Fruit fly (Drosophila melanogaster) S2 (cell line): ENCODE data around the gene CG32295.

ENCODE experiments used
- CG8478 ChIP-seq: fragments of >200 bp; optimal IDR thresholded peaks from 2 replicates; lab custom pipeline; 2018
- CTCF ChIP-seq, 2 experiments: fragments of >200 bp; optimal IDR thresholded peaks; 2 replicates each; lab custom pipeline; 2018

Gene CG32295

DNA sequence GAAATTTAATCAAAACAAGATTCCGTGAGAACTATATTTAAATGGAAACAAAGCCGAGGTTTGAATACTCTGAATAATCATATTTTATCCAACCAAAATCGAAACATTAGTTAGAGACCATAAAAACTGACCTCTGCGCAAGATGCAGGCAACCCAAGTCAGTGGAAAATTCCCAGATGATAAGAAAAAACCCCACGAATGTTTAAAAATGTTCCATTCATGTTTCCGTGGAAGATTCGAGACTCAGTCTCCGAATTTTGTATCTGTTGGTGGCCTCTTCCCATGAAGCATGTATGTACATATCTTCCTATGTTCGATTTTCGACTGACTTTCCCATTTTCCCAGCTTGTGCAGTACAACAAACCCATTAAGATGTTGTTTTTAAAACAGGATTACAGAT lies 22.0 kb downstream of the CG32295 start:
- TF ChIP-seq CG8478 (lab: Kevin White, UChicago) (no peak), CTCF (optimal IDR thresholded peaks at IDR 0.05; lab: Kevin White, UChicago) (no peak)

dm6 chr3L:2504031-2504615 lies 22.6 kb downstream of the CG32295 start:
- TF ChIP-seq CG8478 (lab: Kevin White, UChicago) = no peak
- no peak for TF ChIP-seq CTCF (optimal IDR thresholded peaks at IDR 0.05; lab: Kevin White, UChicago)

DNA sequence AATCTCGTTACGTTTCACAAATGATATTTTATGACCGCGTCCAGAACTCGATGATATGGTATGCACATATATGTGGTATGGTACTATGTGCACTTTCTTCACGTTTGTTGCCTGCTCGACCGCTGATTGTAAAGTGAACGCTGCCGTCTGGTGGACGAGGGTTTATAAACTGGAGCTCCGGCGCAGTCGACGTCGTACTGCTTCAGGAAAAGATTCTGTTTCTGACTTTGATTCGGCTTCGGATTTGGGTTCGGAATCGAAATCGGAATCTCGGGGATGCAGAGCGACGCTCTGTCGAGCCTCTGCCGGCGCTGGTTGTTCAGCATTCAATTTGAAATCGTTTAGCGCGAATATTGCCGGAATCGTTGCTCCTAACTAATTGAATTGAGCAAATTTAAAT lies 23.3 kb downstream of the CG32295 start, which contains the start of gene CG16758:
Gene CG16758 (minus strand): TSS at position 142 of the 400 bp plus-strand sequence.
- no peak for TF ChIP-seq CG8478 (lab: Kevin White, UChicago)
- TF ChIP-seq CTCF (optimal IDR thresholded peaks at IDR 0.05; lab: Kevin White, UChicago) = no peak

- TF ChIP-seq CG8478 (lab: Kevin White, UChicago) (no peak), CTCF (optimal IDR thresholded peaks at IDR 0.05; lab: Kevin White, UChicago) (no peak)
These were observed 25.0 kb downstream of the CG32295 start for dm6 chr3L:2501764-2502163.

DNA sequence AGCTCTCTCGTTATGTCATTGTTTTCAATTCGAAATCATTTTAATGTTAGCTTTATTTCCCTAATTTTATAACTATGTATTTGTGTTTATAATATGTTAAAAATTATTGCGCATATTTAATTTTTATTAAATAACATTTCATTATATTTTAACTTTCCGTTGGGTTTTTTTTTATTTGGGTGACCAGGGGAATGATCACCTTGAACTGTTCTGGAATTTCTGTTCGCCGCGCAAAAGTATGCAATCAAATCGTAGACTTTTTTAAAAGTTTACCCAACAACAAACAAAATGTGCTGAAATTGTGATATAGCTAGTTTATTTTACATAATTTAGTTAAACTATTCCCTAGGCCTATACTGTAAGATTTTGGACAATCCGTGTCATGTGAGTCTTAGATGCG lies 27.7 kb downstream of the CG32295 start:
- no peak for TF ChIP-seq CG8478 (lab: Kevin White, UChicago)
- TF ChIP-seq CTCF (optimal IDR thresholded peaks at IDR 0.05; lab: Kevin White, UChicago) = no peak

- TF ChIP-seq CG8478 (lab: Kevin White, UChicago) (no peak), CTCF (optimal IDR thresholded peaks at IDR 0.05; lab: Kevin White, UChicago) (no peak)
These were observed 32.6 kb downstream of the CG32295 start for dm6 chr3L:2494183-2494541.

DNA sequence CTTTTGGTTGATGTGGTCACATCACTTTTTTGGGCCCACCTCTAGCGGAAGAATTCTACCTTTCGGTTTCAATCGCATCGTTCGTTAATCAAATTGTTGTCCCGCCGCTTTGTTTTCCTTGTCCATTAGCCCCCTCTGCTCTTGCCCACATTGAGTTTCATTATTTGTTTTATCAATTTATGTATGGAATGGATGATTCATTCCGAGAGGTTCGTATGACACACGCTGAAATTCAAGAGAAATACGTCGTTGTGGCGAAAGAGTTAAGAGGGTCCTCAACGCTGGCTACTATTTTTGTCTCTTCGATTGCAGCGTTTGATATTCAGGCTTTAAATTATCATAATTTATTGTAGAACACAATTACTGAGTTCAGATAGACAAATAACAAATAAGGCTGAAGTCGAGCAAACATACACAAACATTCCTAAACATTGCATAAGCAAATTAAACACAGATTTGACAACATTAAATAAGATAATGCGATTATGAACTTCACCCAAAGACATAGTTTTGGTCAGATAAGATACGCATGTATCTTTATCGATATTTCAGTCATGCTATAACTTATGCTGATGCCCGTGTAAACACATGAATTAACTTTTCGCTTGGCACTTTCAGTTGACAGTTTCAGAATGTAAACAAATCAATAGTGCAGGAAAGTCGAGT lies 33.1 kb downstream of the CG32295 start:
- TF ChIP-seq CTCF (optimal IDR thresholded peaks at IDR 0.05; lab: Kevin White, UChicago) (no peak), CG8478 (lab: Kevin White, UChicago) (no peak)

DNA sequence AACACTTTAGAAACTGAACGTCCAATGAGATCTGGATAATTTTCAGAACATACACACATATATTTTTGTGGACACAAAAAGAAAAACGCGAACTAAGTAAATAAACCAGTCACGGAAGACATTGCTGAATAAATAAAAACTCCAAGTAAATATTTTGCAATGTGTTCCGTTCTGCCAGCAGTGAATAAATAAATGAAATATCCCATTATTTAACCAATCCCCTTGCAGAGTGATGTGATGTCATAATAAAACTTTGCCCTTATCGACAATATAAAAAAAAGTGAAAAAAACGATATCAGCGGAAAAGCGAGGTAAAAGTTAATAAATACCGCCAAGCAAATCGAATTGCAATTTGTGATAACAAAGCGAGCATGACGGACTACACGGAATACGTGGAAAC lies 36.0 kb downstream of the CG32295 start:
- peak; percentile 26 for TF ChIP-seq CG8478 (lab: Kevin White, UChicago)
- no peak for TF ChIP-seq CTCF (optimal IDR thresholded peaks at IDR 0.05; lab: Kevin White, UChicago)

dm6 chr3L:2489855-2490254 lies 36.9 kb downstream of the CG32295 start:
- TF ChIP-seq CTCF (optimal IDR thresholded peaks at IDR 0.05; lab: Kevin White, UChicago) (no peak), CG8478 (lab: Kevin White, UChicago) (no peak)

dm6 chr3L:2489438-2489837 lies 37.3 kb downstream of the CG32295 start:
- TF ChIP-seq CG8478 (lab: Kevin White, UChicago) = no peak
- no peak for TF ChIP-seq CTCF (optimal IDR thresholded peaks at IDR 0.05; lab: Kevin White, UChicago)

DNA sequence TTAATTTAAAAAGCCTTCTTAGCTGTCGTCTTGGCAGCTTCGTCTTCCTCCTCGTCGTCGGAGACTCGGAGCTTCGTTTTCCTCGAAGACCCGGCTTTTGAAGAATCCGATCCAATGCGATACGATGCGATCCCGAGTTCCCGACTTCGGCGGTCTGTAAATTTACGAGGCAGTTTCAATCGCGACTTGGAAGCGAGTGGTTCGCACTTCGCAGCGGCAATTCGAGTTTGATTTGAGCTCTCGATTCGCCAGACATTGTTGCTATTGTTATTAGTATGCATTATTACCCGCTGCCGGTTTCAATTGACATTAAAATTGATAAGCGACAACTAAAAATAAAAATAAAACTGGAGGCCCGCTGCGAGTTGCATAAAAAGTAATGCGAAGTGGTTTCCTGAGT lies 38.1 kb downstream of the CG32295 start, which contains the start of gene CG1146:
Gene CG1146 (plus strand): TSS at position 171 of the 400 bp plus-strand sequence.
- no peak for TF ChIP-seq CTCF (optimal IDR thresholded peaks at IDR 0.05; lab: Kevin White, UChicago)

dm6 chr3L:2487248-2487647 lies 39.5 kb downstream of the CG32295 start:
- no peak for TF ChIP-seq CTCF (optimal IDR thresholded peaks at IDR 0.05; lab: Kevin White, UChicago)
- TF ChIP-seq CG8478 (lab: Kevin White, UChicago) = no peak

dm6 chr3L:2486493-2486892 lies 40.3 kb downstream of the CG32295 start:
- TF ChIP-seq CG8478 (lab: Kevin White, UChicago) = no peak
- no peak for TF ChIP-seq CTCF (optimal IDR thresholded peaks at IDR 0.05; lab: Kevin White, UChicago)

dm6 chr3L:2485331-2486115 lies 41.2 kb downstream of the CG32295 start:
- TF ChIP-seq CG8478 (lab: Kevin White, UChicago) (no peak), CTCF (optimal IDR thresholded peaks at IDR 0.05; lab: Kevin White, UChicago) (peak; percentile 58 to 70)

DNA sequence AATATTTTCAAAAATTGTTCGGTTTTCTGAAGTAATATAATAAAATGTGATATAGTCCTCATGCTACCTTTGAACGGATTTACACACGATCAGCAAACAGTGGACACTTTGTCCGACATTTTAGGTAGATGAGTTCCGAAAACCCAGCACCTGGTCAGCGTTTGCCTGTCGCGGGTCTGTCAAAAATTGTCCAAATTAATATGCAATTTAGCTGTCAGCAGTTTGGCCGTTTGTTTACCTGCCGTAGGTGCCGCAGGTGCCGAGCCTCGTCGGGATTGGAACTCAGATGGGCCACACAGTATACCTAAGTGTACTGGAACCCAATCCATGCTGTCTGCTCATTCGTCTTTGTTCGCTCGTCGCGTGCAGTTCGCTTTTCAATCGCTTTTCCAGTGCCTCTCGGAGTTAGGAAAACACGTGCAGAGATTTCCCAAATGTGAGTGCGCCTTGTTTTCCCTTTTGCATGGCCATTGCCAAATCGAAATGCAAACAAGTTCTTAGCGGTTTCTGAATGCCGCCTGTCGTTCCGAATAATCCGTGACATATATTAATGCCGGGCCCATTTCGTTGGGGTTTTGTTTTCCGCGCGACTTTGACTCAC lies 43.7 kb downstream of the CG32295 start:
- TF ChIP-seq CTCF (optimal IDR thresholded peaks at IDR 0.05; lab: Kevin White, UChicago) (no peak), CG8478 (lab: Kevin White, UChicago) (no peak)
